Worm (Caenorhabditis elegans): ENCODE measurements around the gene T07E3.4.

T07E3.4 gene

DNA sequence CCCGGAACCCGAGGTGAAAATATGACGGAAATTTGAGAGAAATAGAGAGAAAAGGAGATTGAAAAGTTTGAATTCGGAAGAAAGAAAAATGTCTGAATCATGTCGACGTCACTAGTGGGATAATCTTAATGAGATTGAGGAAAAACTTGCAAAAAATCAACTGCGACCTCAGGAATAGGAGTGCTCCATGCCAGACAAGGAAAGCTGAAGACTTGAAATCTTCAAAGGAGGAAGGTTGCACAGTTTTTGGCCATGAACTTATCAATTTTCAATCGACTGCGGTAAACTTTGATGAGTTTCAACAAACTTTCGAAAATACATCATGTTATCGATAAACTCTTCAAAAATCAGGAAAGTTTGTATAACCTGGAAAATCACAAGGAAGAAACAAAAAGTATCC, 14.6 kb downstream of the T07E3.4 start, which contains the start of gene pdf-1:
pdf-1 (minus strand) TSS at position 101 of the 400 bp plus-strand sequence.
- TF ChIP-seq D2030.7 (GFP tag; IDR thresholded peaks at IDR 0.05) = no peak
- TF ChIP-seq unc-130 (GFP tag; optimal IDR thresholded peaks at IDR 0.05) = no peak
- no peak for TF ChIP-seq lin-26 (GFP tag; IDR thresholded peaks at IDR 0.05)
- TF ChIP-seq attf-5 (GFP tag; optimal IDR thresholded peaks at IDR 0.05) = no peak
- no peak for TF ChIP-seq madf-8 (GFP tag; conservative IDR thresholded peaks at IDR 0.05)
- TF ChIP-seq bed-2 (GFP tag; IDR thresholded peaks at IDR 0.05) = no peak
- no peak for TF ChIP-seq B0336.3 (GFP tag; IDR thresholded peaks at IDR 0.05)
- TF ChIP-seq B0019.2 (GFP tag; conservative IDR thresholded peaks at IDR 0.05) = no peak
- TF ChIP-seq sdz-38 (tag; optimal IDR thresholded peaks at IDR 0.05) = no peak
- no peak for TF ChIP-seq Y56A3A.18 (GFP tag; IDR thresholded peaks at IDR 0.05)
- TF ChIP-seq nfya-1 (tag; optimal IDR thresholded peaks at IDR 0.05; ENCODE audit: borderline replicate concordance, insufficient read depth) = no peak

DNA sequence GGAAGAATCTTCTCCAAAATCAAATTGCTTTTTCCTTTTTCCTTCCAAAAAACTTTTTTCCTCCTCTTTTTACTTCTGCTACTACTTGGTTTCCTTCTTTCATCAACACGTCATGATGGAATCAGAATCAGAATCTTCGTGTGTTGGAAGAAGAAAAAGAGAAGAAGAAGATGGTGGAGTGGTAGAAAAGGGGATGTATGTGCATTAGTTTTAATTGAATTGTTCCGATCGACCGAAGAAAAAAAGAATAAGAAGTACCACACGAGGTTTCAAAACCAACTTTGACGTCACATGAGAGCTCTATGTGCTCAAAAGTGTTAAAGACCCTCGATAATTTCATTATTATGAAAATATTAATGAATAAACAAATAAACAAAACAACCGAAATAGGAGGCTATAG, 17.0 kb downstream of the T07E3.4 start:
- TF ChIP-seq rec-8 (tag; optimal IDR thresholded peaks at IDR 0.05) (no peak), Y56A3A.18 (GFP tag; IDR thresholded peaks at IDR 0.05) (no peak), dpl-1 (GFP tag; optimal IDR thresholded peaks at IDR 0.05) (no peak), egl-44 (GFP tag; IDR thresholded peaks at IDR 0.05) (no peak), T26A5.8 (tag; optimal IDR thresholded peaks at IDR 0.05) (no peak), ccch-3 (GFP tag; optimal IDR thresholded peaks at IDR 0.05) (no peak), atf-7 (tag; optimal IDR thresholded peaks at IDR 0.05) (no peak), ceh-27 (GFP tag; optimal IDR thresholded peaks at IDR 0.05) (no peak), B0035.1 (tag; optimal IDR thresholded peaks at IDR 0.05) (no peak), ztf-18 (tag; optimal IDR thresholded peaks at IDR 0.05) (no peak), ets-4 (GFP tag; optimal IDR thresholded peaks at IDR 0.05) (no peak), lsl-1 (GFP tag; optimal IDR thresholded peaks at IDR 0.05) (no peak), madf-8 (GFP tag; conservative IDR thresholded peaks at IDR 0.05) (no peak), ztf-26 (tag; optimal IDR thresholded peaks at IDR 0.05) (no peak), ztf-25 (GFP tag; IDR thresholded peaks at IDR 0.05) (no peak), let-526 (GFP tag; IDR thresholded peaks at IDR 0.05) (no peak), akir-1 (GFP tag; optimal IDR thresholded peaks at IDR 0.05) (no peak), aptf-3 (GFP tag; IDR thresholded peaks at IDR 0.05) (no peak)

DNA sequence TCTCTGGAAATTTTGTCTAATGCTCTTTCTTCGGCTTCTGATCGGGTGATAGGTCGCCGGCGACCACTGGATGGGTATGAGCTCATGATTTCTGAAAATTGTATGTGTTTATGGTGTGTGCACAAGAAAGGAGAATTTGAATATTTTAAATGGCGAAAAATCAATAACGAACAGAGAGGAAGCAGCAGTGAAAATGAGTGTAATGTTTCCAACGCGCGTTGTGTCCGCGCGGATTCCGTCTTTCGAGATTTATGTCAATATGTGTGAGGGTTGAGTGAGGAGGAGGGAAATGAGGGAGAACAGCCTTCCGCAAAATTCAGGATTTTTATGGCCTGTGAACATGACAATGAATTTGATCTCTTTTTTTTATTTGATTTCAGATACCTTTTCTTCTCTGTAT, 30.9 kb downstream of the T07E3.4 start, which contains the start of gene flap-1:
flap-1 (minus strand) TSS at position 101 of the 400 bp plus-strand sequence.
- no peak for TF ChIP-seq madf-6 (GFP tag; IDR thresholded peaks at IDR 0.05)
- TF ChIP-seq Y79H2A.3 (GFP tag; conservative IDR thresholded peaks at IDR 0.05) = no peak
- no peak for TF ChIP-seq egl-44 (GFP tag; IDR thresholded peaks at IDR 0.05)
- TF ChIP-seq nhr-27 (tag; optimal IDR thresholded peaks at IDR 0.05) = no peak
- no peak for TF ChIP-seq egrh-3 (GFP tag; IDR thresholded peaks at IDR 0.05)
- TF ChIP-seq Y95B8A.8 (GFP tag; IDR thresholded peaks at IDR 0.05) = no peak
- TF ChIP-seq atf-7 (tag; optimal IDR thresholded peaks at IDR 0.05) = no peak
- no peak for TF ChIP-seq lag-1 (GFP tag; IDR thresholded peaks at IDR 0.05)
- TF ChIP-seq snpc-1.1 (tag; optimal IDR thresholded peaks at IDR 0.05; ENCODE audit: insufficient read depth) = no peak
- TF ChIP-seq ceh-100 (GFP tag; IDR thresholded peaks at IDR 0.05) = no peak
- no peak for TF ChIP-seq ets-4 (GFP tag; optimal IDR thresholded peaks at IDR 0.05)
- no peak for TF ChIP-seq lin-26 (GFP tag; IDR thresholded peaks at IDR 0.05)
- no peak for TF ChIP-seq madf-3 (GFP tag; IDR thresholded peaks at IDR 0.05)
- TF ChIP-seq Y56A3A.18 (GFP tag; IDR thresholded peaks at IDR 0.05) = no peak
- no peak for TF ChIP-seq F55B11.4 (tag; optimal IDR thresholded peaks at IDR 0.05; ENCODE audit: borderline replicate concordance, insufficient read depth)
- no peak for TF ChIP-seq ceh-79 (tag; optimal IDR thresholded peaks at IDR 0.05)
- TF ChIP-seq rpc-1 (optimal IDR thresholded peaks at IDR 0.05) = no peak
- no peak for TF ChIP-seq rpc-1 (tag; optimal IDR thresholded peaks at IDR 0.05)
- TF ChIP-seq dpff-1 (tag; optimal IDR thresholded peaks at IDR 0.05) = no peak
- TF ChIP-seq snpc-1.3 (tag; optimal IDR thresholded peaks at IDR 0.05; ENCODE audit: insufficient read depth) = no peak
